Fruit fly (Drosophila melanogaster): Measurements from ENCODE around the gene chp.

The chp gene

DNA sequence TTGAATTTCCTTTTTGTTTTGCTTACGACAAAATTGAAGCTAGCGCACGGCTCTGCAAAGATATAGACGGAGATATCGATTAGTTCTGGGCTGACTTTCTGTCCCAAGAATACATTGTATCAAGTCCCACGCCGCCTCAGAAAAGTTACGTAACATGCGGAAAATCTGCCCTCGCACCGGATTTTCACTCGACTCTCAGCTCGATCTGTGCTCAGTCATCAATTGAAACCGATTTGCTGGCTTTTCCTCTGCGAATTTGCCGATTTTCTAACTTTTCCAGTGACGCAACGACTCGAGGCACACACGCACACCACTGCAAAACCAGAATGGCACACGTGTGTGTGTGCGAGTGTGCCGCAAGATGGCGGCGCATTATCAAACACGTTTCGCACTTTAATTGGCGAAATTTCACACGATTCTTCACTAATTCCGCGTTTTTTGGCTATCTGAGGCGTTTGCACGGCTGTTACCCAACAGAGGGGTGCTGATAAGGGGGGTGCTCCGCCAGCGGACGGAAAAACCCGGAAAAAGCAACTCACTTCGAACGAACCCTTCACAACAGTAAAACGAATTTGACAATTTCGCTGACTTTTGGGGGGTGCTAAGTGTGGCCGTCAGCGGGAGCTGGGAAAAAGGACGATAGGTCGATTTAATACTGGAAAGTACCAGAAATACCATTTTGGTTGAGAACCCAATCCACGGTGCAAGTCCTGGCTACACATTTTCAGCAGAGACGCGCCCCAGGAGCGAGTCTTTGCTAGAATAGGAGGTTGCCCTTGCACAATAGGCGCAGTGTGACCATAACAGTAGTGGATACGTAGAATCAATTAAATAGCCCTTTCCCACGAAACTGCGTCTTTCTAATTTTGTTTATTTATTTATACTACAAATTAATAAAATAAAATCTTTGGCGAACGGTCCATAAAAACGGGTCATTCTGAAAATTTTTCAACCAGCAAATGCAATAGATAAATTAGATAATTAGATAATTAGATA, 8.8 kb upstream of the chp start, which contains the start of gene ATPsynC (continued):
- TF ChIP-seq Sox100B (GFP tag; optimal IDR thresholded peaks at IDR 0.05) (no peak), tin (GFP tag; optimal IDR thresholded peaks at IDR 0.05) (peak; percentile 31), Ets65A (GFP tag) (peak; percentile 69), nerfin-2 (GFP tag; IDR thresholded peaks at IDR 0.05; ENCODE audit: partially characterized antibody) (no peak), CG13424 (tag; optimal IDR thresholded peaks at IDR 0.05) (peak; percentile 22), H2.0 (GFP tag; IDR thresholded peaks at IDR 0.05) (no peak), CG18476 (GFP tag; optimal IDR thresholded peaks at IDR 0.05) (no peak), CG11696 (GFP tag; IDR thresholded peaks at IDR 0.05) (no peak), klu (GFP tag; IDR thresholded peaks at IDR 0.05) (no peak), fd3F (GFP tag; optimal IDR thresholded peaks at IDR 0.05) (no peak), trh (GFP tag; optimal IDR thresholded peaks at IDR 0.05) (no peak), CG2712 (tag; optimal IDR thresholded peaks at IDR 0.05) (peak; percentile 52), HLH54F (GFP tag; optimal IDR thresholded peaks at IDR 0.05) (peak; percentile 16), Bgb (GFP tag; IDR thresholded peaks at IDR 0.05; ENCODE audit: partially characterized antibody) (no peak), CG31365 (tag; optimal IDR thresholded peaks at IDR 0.05) (peak; percentile 69), CG6654 (GFP tag; optimal IDR thresholded peaks at IDR 0.05) (no peak), knrl (GFP tag; IDR thresholded peaks at IDR 0.05; ENCODE audit: partially characterized antibody) (no peak), nerfin-1 (tag; optimal IDR thresholded peaks at IDR 0.05) (peak; percentile 77), da (GFP tag; optimal IDR thresholded peaks at IDR 0.05) (no peak), CG14860 (GFP tag; IDR thresholded peaks at IDR 0.05; ENCODE audit: partially characterized antibody) (no peak), CG1233 (GFP tag; optimal IDR thresholded peaks at IDR 0.05) (peak; percentile 45), Doc2 (GFP tag; IDR thresholded peaks at IDR 0.05) (no peak), CG13775 (GFP tag; optimal IDR thresholded peaks at IDR 0.05) (no peak), CG14667 (GFP tag; IDR thresholded peaks at IDR 0.05) (no peak), Hr39 (optimal IDR thresholded peaks at IDR 0.05) (no peak), CG12769 (tag; optimal IDR thresholded peaks at IDR 0.05) (peak; percentile 63), YL-1 (GFP tag; optimal IDR thresholded peaks at IDR 0.05) (peak; percentile 91), CG10274 (GFP tag; optimal IDR thresholded peaks at IDR 0.05) (no peak), Spps (tag; optimal IDR thresholded peaks at IDR 0.05) (no peak), gcm2 (GFP tag; optimal IDR thresholded peaks at IDR 0.05) (no peak), crp (GFP tag; optimal IDR thresholded peaks at IDR 0.05) (no peak), CG8281 (tag; optimal IDR thresholded peaks at IDR 0.05) (no peak), sc (optimal IDR thresholded peaks at IDR 0.05) (no peak), sc (GFP tag; optimal IDR thresholded peaks at IDR 0.05) (no peak), CG4360 (GFP tag; IDR thresholded peaks at IDR 0.05) (no peak), fd102C (GFP tag; optimal IDR thresholded peaks at IDR 0.05) (peak; percentile 7), CG43689 (GFP tag; IDR thresholded peaks at IDR 0.05) (no peak), CG17359 (tag; optimal IDR thresholded peaks at IDR 0.05) (peak; percentile 14), ac (GFP tag; optimal IDR thresholded peaks at IDR 0.05) (no peak), Ada2b (GFP tag; IDR thresholded peaks at IDR 0.05) (no peak), Fer1 (GFP tag; optimal IDR thresholded peaks at IDR 0.05) (peak; percentile 75), Drgx (GFP tag; IDR thresholded peaks at IDR 0.05) (no peak), ERR (GFP tag; optimal IDR thresholded peaks at IDR 0.05) (peak; percentile 58), HLH3B (GFP tag; IDR thresholded peaks at IDR 0.05) (no peak), stc (GFP tag; IDR thresholded peaks at IDR 0.05) (no peak), Oaz (GFP tag; IDR thresholded peaks at IDR 0.05) (no peak), pros (GFP tag; optimal IDR thresholded peaks at IDR 0.05) (peak; percentile 8), Dek (tag; optimal IDR thresholded peaks at IDR 0.05) (peak; percentile 61), Sin3A (optimal IDR thresholded peaks at IDR 0.05) (peak; percentile 79), usp (GFP tag; optimal IDR thresholded peaks at IDR 0.05) (no peak)

Measured in whole organism, embryonic.